Fruit fly (Drosophila melanogaster) whole organism, embryonic: ENCODE data around the gene Cyt-c-p.

Experiments used
- CG10366 ChIP-seq: fragments of 200-800 bp; sonication (Bioruptor generic); IDR thresholded peaks from 2 replicates; pipeline ENCODE4 v1.3.6; 2022; ENCODE audit warnings: missing biosample characterization, missing genetic modification characterization
- CG14441 ChIP-seq: fragments of 200-800 bp; sonication (Bioruptor generic); IDR thresholded peaks from 2 replicates; pipeline ENCODE4 v1.3.6; 2022; ENCODE audit warnings: missing biosample characterization, missing genetic modification characterization
- CG1602 ChIP-seq: fragments of 200-800 bp; sonication (Bioruptor generic); optimal IDR thresholded peaks from 3 replicates; lab custom pipeline; 2016; ENCODE audit warnings: missing biosample characterization, missing genetic modification characterization
- CG17612 ChIP-seq: fragments of 200-800 bp; sonication (Bioruptor generic); IDR thresholded peaks from 2 replicates; pipeline ENCODE4 v1.3.6; 2022; ENCODE audit warnings: missing biosample characterization, missing genetic modification characterization
- CG1792 ChIP-seq: fragments of 200-800 bp; sonication (Bioruptor generic); optimal IDR thresholded peaks from 2 replicates; lab custom pipeline; 2016; ENCODE audit warnings: missing biosample characterization, missing genetic modification characterization
- CG18011 ChIP-seq: fragments of 200-800 bp; sonication (Bioruptor generic); optimal IDR thresholded peaks from 2 replicates; lab custom pipeline; 2017; ENCODE audit warnings: missing biosample characterization, missing genetic modification characterization, mild to moderate bottlenecking, moderate library complexity, missing genotype
- CG18599 ChIP-seq: fragments of 200-800 bp; sonication (Bioruptor generic); optimal IDR thresholded peaks from 3 replicates; lab custom pipeline; 2017; ENCODE audit warnings: missing biosample characterization, missing genetic modification characterization, mild to moderate bottlenecking, moderate library complexity, missing genetic modification reagents
- CG2678 ChIP-seq: fragments of 200-800 bp; sonication (Bioruptor generic); optimal IDR thresholded peaks from 3 replicates; lab custom pipeline; 2019; ENCODE audit warnings: missing biosample characterization, mild to moderate bottlenecking, missing genetic modification characterization, moderate library complexity
- CG3838 ChIP-seq: fragments of 200-800 bp; sonication (Bioruptor generic); optimal IDR thresholded peaks from 3 replicates; lab custom pipeline; 2016; ENCODE audit warnings: missing biosample characterization, missing genetic modification characterization
- CG43689 ChIP-seq: fragments of 200-800 bp; sonication (Bioruptor generic); IDR thresholded peaks from 2 replicates; pipeline ENCODE4 v1.3.6; 2022; ENCODE audit warnings: missing biosample characterization, missing genetic modification characterization
- CG4730 ChIP-seq: fragments of 200-800 bp; sonication (Bioruptor generic); IDR thresholded peaks from 2 replicates; pipeline ENCODE4 v1.3.6; 2022; ENCODE audit warnings: missing biosample characterization, missing genetic modification characterization
- CG6689 ChIP-seq: fragments of 200-800 bp; sonication (Bioruptor generic); IDR thresholded peaks from 2 replicates; pipeline ENCODE4 v1.3.6; 2022; ENCODE audit warnings: missing biosample characterization, missing genetic modification characterization
- CG6854 ChIP-seq: fragments of 200-800 bp; sonication (Bioruptor generic); optimal IDR thresholded peaks from 3 replicates; lab custom pipeline; 2017; ENCODE audit warnings: missing biosample characterization, mild to moderate bottlenecking, missing genetic modification characterization
- CG7556 ChIP-seq: fragments of 200-800 bp; sonication (Bioruptor generic); optimal IDR thresholded peaks from 2 replicates; lab custom pipeline; 2017; ENCODE audit warnings: missing biosample characterization, mild to moderate bottlenecking, missing genetic modification characterization
- CG7987 ChIP-seq: fragments of 200-800 bp; sonication (Bioruptor generic); optimal IDR thresholded peaks from 2 replicates; lab custom pipeline; 2018; ENCODE audit warnings: missing biosample characterization, mild to moderate bottlenecking, missing genetic modification characterization, moderate library complexity
- CG8944 ChIP-seq: fragments of 200-800 bp; sonication (Bioruptor generic); optimal IDR thresholded peaks from 3 replicates; lab custom pipeline; 2016; ENCODE audit warnings: missing biosample characterization, missing genetic modification characterization
- CG9876 ChIP-seq: fragments of 200-800 bp; sonication (Bioruptor generic); optimal IDR thresholded peaks from 2 replicates; lab custom pipeline; 2016; ENCODE audit warnings: missing biosample characterization, missing genetic modification characterization
- D ChIP-seq, 2 experiments: fragments of 200-800 bp in 1 of 2; fragments of >200 bp in 1 of 2; sonication (Bioruptor generic) in 1 of 2; optimal IDR thresholded peaks; 2 replicates in 1 of 2; 3 replicates in 1 of 2; lab custom pipeline; 2017; ENCODE audit warnings: mild to moderate bottlenecking in 1 of 2, missing biosample characterization in 1 of 2, missing genetic modification characterization in 1 of 2, missing genetic modification reagents in 1 of 2
- D19B ChIP-seq: fragments of 200-800 bp; sonication (Bioruptor generic); optimal IDR thresholded peaks from 2 replicates; lab custom pipeline; 2017; ENCODE audit warnings: missing biosample characterization, mild to moderate bottlenecking, missing genetic modification characterization
- Dad ChIP-seq: fragments of 200-800 bp; sonication (Bioruptor generic); optimal IDR thresholded peaks from 3 replicates; lab custom pipeline; 2016; ENCODE audit warnings: missing biosample characterization, missing genetic modification characterization
- ERR ChIP-seq: fragments of 200-800 bp; sonication (Bioruptor generic); optimal IDR thresholded peaks from 2 replicates; lab custom pipeline; 2016; ENCODE audit warnings: missing biosample characterization, missing genetic modification characterization
- Ets97D ChIP-seq: fragments of 200-800 bp; sonication (Bioruptor generic); optimal IDR thresholded peaks from 3 replicates; lab custom pipeline; 2016; ENCODE audit warnings: missing biosample characterization, missing genetic modification characterization
- Gug ChIP-seq: fragments of 200-800 bp; sonication (Bioruptor generic); IDR thresholded peaks from 4 replicates; pipeline ENCODE4 v1.3.6; 2022; ENCODE audit warnings: missing biosample characterization, missing genetic modification characterization
- Hr78 ChIP-seq, 2 experiments: fragments of 200-800 bp in 1 of 2; fragments of >200 bp in 1 of 2; sonication (Bioruptor generic) in 1 of 2; optimal IDR thresholded peaks; 2 replicates each; lab custom pipeline; 2017 to 2019; ENCODE audit warnings: missing biosample characterization in 2 of 2, missing genetic modification characterization in 2 of 2, mild to moderate bottlenecking in 1 of 2, moderate library complexity in 1 of 2
- Opbp ChIP-seq: fragments of 200-800 bp; sonication (Bioruptor generic); IDR thresholded peaks from 3 replicates; pipeline ENCODE4 v1.3.6; 2022; ENCODE audit warnings: missing biosample characterization, missing genetic modification characterization; ENCODE audit not compliant: partially characterized antibody
- Optix ChIP-seq: fragments of 200-800 bp; sonication (Bioruptor generic); IDR thresholded peaks from 3 replicates; pipeline ENCODE4 v1.3.6; 2022; ENCODE audit warnings: missing biosample characterization, missing genetic modification characterization
- Scr ChIP-seq: fragments of 200-800 bp; sonication (Bioruptor generic); IDR thresholded peaks from 2 replicates; pipeline ENCODE4 v1.3.6; 2022; ENCODE audit warnings: missing biosample characterization, missing genetic modification characterization; ENCODE audit not compliant: partially characterized antibody
- Side ChIP-seq: fragments of 200-800 bp; sonication (Bioruptor generic); optimal IDR thresholded peaks from 2 replicates; lab custom pipeline; 2016; ENCODE audit warnings: missing biosample characterization, missing genetic modification characterization
- Ssrp ChIP-seq: fragments of 200-800 bp; sonication (Bioruptor generic); optimal IDR thresholded peaks from 2 replicates; lab custom pipeline; 2018; ENCODE audit warnings: missing biosample characterization, mild to moderate bottlenecking, missing genetic modification characterization, moderate library complexity
- Trl ChIP-seq, 3 experiments: fragments of >200 bp in 2 of 3; fragments of 200-800 bp in 1 of 3; sonication (Bioruptor generic) in 1 of 3; optimal IDR thresholded peaks; 2 replicates in 1 of 3; 3 replicates in 2 of 3; lab custom pipeline; 2016 to 2017; ENCODE audit warnings: missing biosample characterization in 1 of 3, missing genetic modification characterization in 1 of 3
- al ChIP-seq: fragments of 200-800 bp; sonication (Bioruptor generic); IDR thresholded peaks from 2 replicates; pipeline ENCODE4 v1.3.6; 2022; ENCODE audit warnings: missing biosample characterization, missing genetic modification characterization
- ash1 ChIP-seq: fragments of 200-800 bp; sonication (Bioruptor generic); optimal IDR thresholded peaks from 2 replicates; lab custom pipeline; 2018; ENCODE audit warnings: missing biosample characterization, mild to moderate bottlenecking, missing genetic modification characterization
- dm ChIP-seq: fragments of 200-800 bp; sonication (Bioruptor generic); optimal IDR thresholded peaks from 3 replicates; lab custom pipeline; 2016; ENCODE audit warnings: missing biosample characterization, missing genetic modification characterization
- fu2 ChIP-seq: fragments of 200-800 bp; sonication (Bioruptor generic); optimal IDR thresholded peaks from 2 replicates; lab custom pipeline; 2016; ENCODE audit warnings: missing biosample characterization, missing genetic modification characterization
- gsb ChIP-seq: fragments of 200-800 bp; sonication (Bioruptor generic); IDR thresholded peaks from 2 replicates; pipeline ENCODE4 v1.3.6; 2022; ENCODE audit warnings: missing biosample characterization, missing genetic modification characterization
- her ChIP-seq: fragments of 200-800 bp; sonication (Bioruptor generic); optimal IDR thresholded peaks from 2 replicates; lab custom pipeline; 2016; ENCODE audit warnings: missing biosample characterization, missing genetic modification characterization
- ind ChIP-seq: fragments of 200-800 bp; sonication (Bioruptor generic); optimal IDR thresholded peaks from 3 replicates; lab custom pipeline; 2016; ENCODE audit warnings: missing biosample characterization, missing genetic modification characterization
- knrl ChIP-seq: fragments of 200-800 bp; sonication (Bioruptor generic); IDR thresholded peaks from 3 replicates; pipeline ENCODE4 v1.3.6; 2022; ENCODE audit warnings: missing biosample characterization, missing genetic modification characterization; ENCODE audit not compliant: partially characterized antibody
- nau ChIP-seq: fragments of 200-800 bp; sonication (Bioruptor generic); optimal IDR thresholded peaks from 3 replicates; lab custom pipeline; 2017; ENCODE audit warnings: missing biosample characterization, mild to moderate bottlenecking, missing genetic modification characterization, missing genetic modification reagents
- odd ChIP-seq: fragments of 200-800 bp; sonication (Bioruptor generic); optimal IDR thresholded peaks from 2 replicates; lab custom pipeline; 2017; ENCODE audit warnings: missing biosample characterization, mild to moderate bottlenecking, missing genetic modification characterization
- pb ChIP-seq: fragments of 200-800 bp; sonication (Bioruptor generic); optimal IDR thresholded peaks from 3 replicates; lab custom pipeline; 2016; ENCODE audit warnings: missing biosample characterization, missing genetic modification characterization
- pum ChIP-seq: fragments of 200-800 bp; sonication (Bioruptor generic); optimal IDR thresholded peaks from 2 replicates; lab custom pipeline; 2016; ENCODE audit warnings: missing biosample characterization, missing genetic modification characterization
- repo ChIP-seq: fragments of 200-800 bp; sonication (Bioruptor generic); optimal IDR thresholded peaks from 2 replicates; lab custom pipeline; 2016; ENCODE audit warnings: missing biosample characterization, missing genetic modification characterization
- run ChIP-seq: fragments of 200-800 bp; sonication (Bioruptor generic); optimal IDR thresholded peaks from 3 replicates; lab custom pipeline; 2018; ENCODE audit warnings: missing biosample characterization, mild to moderate bottlenecking, missing genetic modification characterization
- scrt ChIP-seq: fragments of 200-800 bp; sonication (Bioruptor generic); optimal IDR thresholded peaks from 2 replicates; lab custom pipeline; 2018; ENCODE audit warnings: missing biosample characterization, mild to moderate bottlenecking, missing genetic modification characterization, moderate library complexity
- slbo ChIP-seq: fragments of 200-800 bp; sonication (Bioruptor generic); IDR thresholded peaks from 2 replicates; pipeline ENCODE4 v1.3.6; 2022; ENCODE audit warnings: missing biosample characterization, missing genetic modification characterization
- tx ChIP-seq: fragments of 200-800 bp; sonication (Bioruptor generic); optimal IDR thresholded peaks from 2 replicates; lab custom pipeline; 2016; ENCODE audit warnings: missing biosample characterization, missing genetic modification characterization
- vfl ChIP-seq: fragments of 200-800 bp; sonication (Bioruptor generic); optimal IDR thresholded peaks from 2 replicates; lab custom pipeline; 2016; ENCODE audit warnings: missing biosample characterization, missing genetic modification characterization
- vvl ChIP-seq: fragments of 200-800 bp; sonication (Bioruptor generic); IDR thresholded peaks from 2 replicates; pipeline ENCODE4 v1.3.6; 2022; ENCODE audit warnings: missing biosample characterization, missing genetic modification characterization

Gene Cyt-c-p

dm6 chr2L:16689800-16690618, 29.7 kb upstream of the Cyt-c-p start (continued):
- TF ChIP-seq CG8944 (GFP tag; lab: Kevin White, UChicago) = peak; percentile 17
- TF ChIP-seq gsb (GFP tag; lab: Robert Waterston, UW) = no peak
- TF ChIP-seq her (GFP tag; lab: Kevin White, UChicago) = no peak
- TF ChIP-seq Opbp (GFP tag; lab: Robert Waterston, UW) = no peak
- TF ChIP-seq CG43689 = no peak
- no peak for TF ChIP-seq vfl (GFP tag; lab: Kevin White, UChicago)
- no peak for TF ChIP-seq knrl
- peak; percentile 27 for TF ChIP-seq Ssrp (tag; lab: Kevin White, UChicago)
- TF ChIP-seq CG7987 (GFP tag; lab: Kevin White, UChicago) = no peak
- no peak for TF ChIP-seq CG10366
- TF ChIP-seq fu2 (GFP tag; lab: Kevin White, UChicago) = no peak
- no peak for TF ChIP-seq CG17612
- TF ChIP-seq CG18011 (GFP tag; lab: Kevin White, UChicago) = peak; percentile 3
- TF ChIP-seq run (tag; lab: Kevin White, UChicago) = no peak
- TF ChIP-seq Gug (GFP tag; lab: Robert Waterston, UW) = no peak
- TF ChIP-seq pb (GFP tag; lab: Kevin White, UChicago) = no peak
- no peak for TF ChIP-seq CG3838 (GFP tag; lab: Kevin White, UChicago)
- TF ChIP-seq CG6854 (GFP tag; lab: Kevin White, UChicago) = no peak
- TF ChIP-seq Ets97D = no peak
- TF ChIP-seq vvl (GFP tag; lab: Robert Waterston, UW) = no peak; the same call in 1 of the 2 replicates
- TF ChIP-seq CG1792 (GFP tag; lab: Kevin White, UChicago) = no peak
- TF ChIP-seq Optix (GFP tag; lab: Robert Waterston, UW) = no peak
- no peak for TF ChIP-seq nau (GFP tag; lab: Kevin White, UChicago)
- no peak for TF ChIP-seq Hr78 (GFP tag; optimal IDR thresholded peaks at IDR 0.05; lab: Kevin White, UChicago)
- no peak for TF ChIP-seq CG18599
- no peak for TF ChIP-seq dm (GFP tag; lab: Kevin White, UChicago)
- no peak for TF ChIP-seq D19B (GFP tag; lab: Kevin White, UChicago)
- TF ChIP-seq Trl (optimal IDR thresholded peaks at IDR 0.05; lab: Kevin White, UChicago) = peak; percentile 59 to 65
- TF ChIP-seq Trl (GFP tag; optimal IDR thresholded peaks at IDR 0.05; lab: Kevin White, UChicago) = peak; percentile 12
- no peak for TF ChIP-seq Scr (GFP tag; lab: Robert Waterston, UW)
- peak; percentile 57 for TF ChIP-seq slbo
- TF ChIP-seq odd (GFP tag; lab: Kevin White, UChicago) = no peak
- no peak for TF ChIP-seq CG14441
- TF ChIP-seq ERR (GFP tag; lab: Kevin White, UChicago) = no peak
- TF ChIP-seq CG9876 = no peak
- no peak for TF ChIP-seq CG4730 (GFP tag; lab: Robert Waterston, UW)
- TF ChIP-seq pum (GFP tag; lab: Kevin White, UChicago) = no peak
- TF ChIP-seq al (GFP tag; lab: Robert Waterston, UW) = no peak
- no peak for TF ChIP-seq Side (GFP tag; lab: Kevin White, UChicago)
- no peak for TF ChIP-seq repo (GFP tag; lab: Kevin White, UChicago)
- TF ChIP-seq Dad (GFP tag; lab: Kevin White, UChicago) = no peak
- no peak for TF ChIP-seq CG2678 (tag; lab: Kevin White, UChicago)
- TF ChIP-seq scrt (GFP tag; lab: Kevin White, UChicago) = peak; percentile 99
- peak; percentile 25 for TF ChIP-seq tx (GFP tag; lab: Kevin White, UChicago)
- no peak for TF ChIP-seq D (optimal IDR thresholded peaks at IDR 0.05; lab: Kevin White, UChicago)
- no peak for TF ChIP-seq D (GFP tag; optimal IDR thresholded peaks at IDR 0.05; lab: Kevin White, UChicago)
- no peak for TF ChIP-seq ash1
- TF ChIP-seq CG7556 (GFP tag; lab: Kevin White, UChicago) = peak; percentile 64
- TF ChIP-seq ind (GFP tag; lab: Kevin White, UChicago) = no peak
- peak; percentile 10 for TF ChIP-seq CG1602 (GFP tag; lab: Kevin White, UChicago)
- no peak for TF ChIP-seq CG6689 (GFP tag; lab: Robert Waterston, UW)
